Worm (Caenorhabditis elegans): Measurements from ENCODE around the gene M02A10.1.

M02A10.1 gene

ce11 chrX:706490-706889 is at the start of gene M02A10.1:
Gene M02A10.1, plus strand, starts transcription at chrX:706790.
- TF ChIP-seq unc-62 (GFP tag; optimal IDR thresholded peaks at IDR 0.05), result no peak

ce11 chrX:661727-662330 is 44.8 kb upstream of the M02A10.1 start, which contains the start of gene rund-1:
Gene rund-1, minus strand, starts transcription at chrX:661777.
- TF ChIP-seq unc-62 (GFP tag; optimal IDR thresholded peaks at IDR 0.05), result no peak

ce11 chrX:666125-666524 is 40.5 kb upstream of the M02A10.1 start, which contains the start of gene T19D7.5:
Gene T19D7.5, minus strand, starts transcription at chrX:666225.
- no peak for TF ChIP-seq unc-62 (GFP tag; optimal IDR thresholded peaks at IDR 0.05)

- no peak for TF ChIP-seq unc-62 (GFP tag; optimal IDR thresholded peaks at IDR 0.05)
Measured at ce11 chrX:670603-671002, 36.0 kb upstream of the M02A10.1 start, which contains the start of gene T19D7.6. Gene T19D7.6, minus strand, starts transcription at chrX:670800.

ce11 chrX:671807-672206 is 34.8 kb upstream of the M02A10.1 start, which contains the start of gene lgc-32:
Gene lgc-32, plus strand, starts transcription at chrX:672107.
- no peak for TF ChIP-seq unc-62 (GFP tag; optimal IDR thresholded peaks at IDR 0.05)

ce11 chrX:680920-681319 is 25.7 kb upstream of the M02A10.1 start, which contains the start of gene T19D7.7:
Gene T19D7.7, minus strand, starts transcription at chrX:681020.
- no peak for TF ChIP-seq unc-62 (GFP tag; optimal IDR thresholded peaks at IDR 0.05)

- no peak for TF ChIP-seq unc-62 (GFP tag; optimal IDR thresholded peaks at IDR 0.05)
Measured at ce11 chrX:681413-681812, 25.2 kb upstream of the M02A10.1 start.

ce11 chrX:682691-683090 is 23.9 kb upstream of the M02A10.1 start, which contains the start of gene Y9C12A.1:
Gene Y9C12A.1, minus strand, starts transcription at chrX:682791.
- no peak for TF ChIP-seq unc-62 (GFP tag; optimal IDR thresholded peaks at IDR 0.05)

ce11 chrX:688602-689001 is 18.0 kb upstream of the M02A10.1 start:
- no peak for TF ChIP-seq unc-62 (GFP tag; optimal IDR thresholded peaks at IDR 0.05)

ce11 chrX:691613-692012 is 15.0 kb upstream of the M02A10.1 start, which contains the start of gene ncam-1:
Gene ncam-1, plus strand, starts transcription at chrX:691913.
- TF ChIP-seq unc-62 (GFP tag; optimal IDR thresholded peaks at IDR 0.05), result no peak

ce11 chrX:696253-696652 is 10.3 kb upstream of the M02A10.1 start:
- no peak for TF ChIP-seq unc-62 (GFP tag; optimal IDR thresholded peaks at IDR 0.05)

ce11 chrX:714398-714797 is 7.8 kb downstream of the M02A10.1 start, which contains the start of gene irk-2:
Gene irk-2, minus strand, starts transcription at chrX:714498.
- TF ChIP-seq unc-62 (GFP tag; optimal IDR thresholded peaks at IDR 0.05), result no peak

- TF ChIP-seq unc-62 (GFP tag; optimal IDR thresholded peaks at IDR 0.05), result no peak
Measured at ce11 chrX:725868-726267, 19.3 kb downstream of the M02A10.1 start, which contains the start of gene sli-1. Gene sli-1, minus strand, starts transcription at chrX:725968.

ce11 chrX:726295-726694 is 19.7 kb downstream of the M02A10.1 start:
- TF ChIP-seq unc-62 (GFP tag; optimal IDR thresholded peaks at IDR 0.05), result no peak

- no peak for TF ChIP-seq unc-62 (GFP tag; optimal IDR thresholded peaks at IDR 0.05)
Measured at ce11 chrX:727737-728136, 21.1 kb downstream of the M02A10.1 start.

ce11 chrX:729062-729461 is 22.5 kb downstream of the M02A10.1 start:
- no peak for TF ChIP-seq unc-62 (GFP tag; optimal IDR thresholded peaks at IDR 0.05)

ce11 chrX:735572-735971 is 29.0 kb downstream of the M02A10.1 start, which contains the start of gene npr-19:
Gene npr-19, minus strand, starts transcription at chrX:735672.
- no peak for TF ChIP-seq unc-62 (GFP tag; optimal IDR thresholded peaks at IDR 0.05)
